Worm (Caenorhabditis elegans) whole organism, L2 larva: ENCODE measurements around the gene vit-5.

Source experiments
- dmd-4 ChIP-seq: sonication (generic microtip); optimal IDR thresholded peaks from 2 replicates; lab custom pipeline; 2017; ENCODE audit warnings: missing biosample characterization, missing genetic modification characterization
- gmeb-1 ChIP-seq: fragments of 150-350 bp; optimal IDR thresholded peaks from 2 replicates; lab custom pipeline; 2014; ENCODE audit warnings: missing biosample characterization, missing genetic modification characterization
- mdl-1 ChIP-seq, 2 experiments: fragments of 150-350 bp in 1 of 2; sonication (generic microtip) in 1 of 2; optimal IDR thresholded peaks; 2 replicates each; lab custom pipeline; 2017; ENCODE audit warnings: missing biosample characterization in 2 of 2, missing genetic modification characterization in 2 of 2
- skn-1 ChIP-seq: sonication (generic microtip); optimal IDR thresholded peaks from 2 replicates; lab custom pipeline; 2017; ENCODE audit warnings: missing biosample characterization, missing genetic modification characterization
- unc-62 ChIP-seq: fragments of 150-350 bp; optimal IDR thresholded peaks from 2 replicates; lab custom pipeline; 2014; ENCODE audit warnings: missing biosample characterization, missing genetic modification reagents, missing genetic modification characterization

DNA sequence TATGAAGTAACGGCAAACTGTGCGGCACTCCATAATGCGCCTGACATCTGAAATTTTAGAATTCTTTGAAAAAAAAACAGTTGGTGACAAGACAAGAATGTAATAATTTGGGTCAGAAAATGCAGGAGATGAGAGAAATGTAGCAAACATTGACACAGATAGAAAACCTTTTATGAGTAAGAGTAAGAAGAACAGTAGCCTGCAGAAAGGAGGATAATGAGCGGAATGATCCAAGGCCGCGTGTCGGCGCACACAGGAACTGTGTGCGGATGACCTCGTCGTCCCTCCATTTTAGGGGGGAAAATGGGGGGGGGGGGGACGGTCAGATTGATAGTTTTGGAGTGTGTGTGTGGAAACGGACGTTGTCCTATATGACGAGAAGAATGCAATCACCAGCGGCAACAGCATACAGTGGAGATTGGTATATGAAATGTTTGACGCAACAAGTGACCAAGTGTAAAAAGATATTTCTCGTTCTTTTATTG lies 11.4 kb downstream of the vit-5 start, which contains the start of gene dhs-27:
- TF ChIP-seq skn-1 (tag; lab: Kevin White, UChicago) (no peak), gmeb-1 (tag; lab: Kevin White, UChicago) (no peak), dmd-4 (tag; lab: Kevin White, UChicago) (no peak), unc-62 (no peak), mdl-1 (tag; optimal IDR thresholded peaks at IDR 0.05; lab: Kevin White, UChicago) (no peak)
